Worm (Caenorhabditis elegans) whole organism, early embryonic: ENCODE data around the gene F54E2.9.

ENCODE experiments used
- B0310.2 ChIP-seq: sonication (generic microtip); optimal IDR thresholded peaks from 2 replicates; lab custom pipeline; 2016; ENCODE audit warnings: mild to moderate bottlenecking, missing genetic modification characterization, missing compliant biosample characterization
- F13C5.2 ChIP-seq: sonication (generic microtip); optimal IDR thresholded peaks from 2 replicates; lab custom pipeline; 2017; ENCODE audit warnings: mild to moderate bottlenecking, missing genetic modification characterization, inconsistent platforms, missing compliant biosample characterization
- aly-1 ChIP-seq: sonication (generic microtip); optimal IDR thresholded peaks from 2 replicates; lab custom pipeline; 2016; ENCODE audit warnings: missing genetic modification characterization, missing compliant biosample characterization
- ama-1 ChIP-seq: fragments of 150-350 bp; optimal IDR thresholded peaks from 2 replicates; lab custom pipeline; 2014
- ceh-13 ChIP-seq: fragments of 200-800 bp; sonication (Bioruptor generic); optimal IDR thresholded peaks from 2 replicates; lab custom pipeline; 2018; ENCODE audit warnings: mild to moderate bottlenecking, missing genetic modification characterization, missing compliant biosample characterization
- ceh-36 ChIP-seq: sonication (generic microtip); optimal IDR thresholded peaks from 2 replicates; lab custom pipeline; 2016; ENCODE audit warnings: missing genetic modification characterization, inconsistent platforms, missing compliant biosample characterization
- ets-7 ChIP-seq: sonication (generic microtip); optimal IDR thresholded peaks from 2 replicates; lab custom pipeline; 2016; ENCODE audit warnings: missing genotype, missing genetic modification characterization, missing compliant biosample characterization
- flt-1 ChIP-seq: fragments of 200-800 bp; sonication (Bioruptor generic); IDR thresholded peaks from 2 replicates; pipeline ENCODE4 v1.3.6; 2022; ENCODE audit warnings: missing genetic modification characterization, missing compliant biosample characterization
- hmbx-1 ChIP-seq: sonication (generic microtip); optimal IDR thresholded peaks from 2 replicates; lab custom pipeline; 2016; ENCODE audit warnings: mild to moderate bottlenecking, missing genetic modification characterization, missing compliant biosample characterization
- hmg-4 ChIP-seq: fragments of 200-800 bp; sonication (Bioruptor generic); optimal IDR thresholded peaks from 2 replicates; lab custom pipeline; 2018; ENCODE audit warnings: mild to moderate bottlenecking, missing genetic modification characterization, missing compliant biosample characterization
- hnd-1 ChIP-seq: sonication (generic microtip); optimal IDR thresholded peaks from 2 replicates; lab custom pipeline; 2016; ENCODE audit warnings: missing genetic modification characterization, missing compliant biosample characterization
- pes-1 ChIP-seq: fragments of 200-800 bp; sonication (Bioruptor generic); IDR thresholded peaks from 2 replicates; pipeline ENCODE4 v1.3.6; 2022; ENCODE audit warnings: missing genetic modification reagents, missing genetic modification characterization, missing compliant biosample characterization
- scrt-1 ChIP-seq: fragments of 200-800 bp; sonication (Bioruptor generic); IDR thresholded peaks from 2 replicates; pipeline ENCODE4 v1.3.6; 2022; ENCODE audit warnings: missing genetic modification characterization, missing compliant biosample characterization
- sea-1 ChIP-seq: fragments of 200-800 bp; sonication (Bioruptor generic); conservative IDR thresholded peaks from 2 replicates; pipeline ENCODE4 v1.3.6; 2022; ENCODE audit warnings: missing genetic modification characterization, missing compliant biosample characterization
- tbx-11 ChIP-seq: fragments of 200-800 bp; sonication (Bioruptor generic); IDR thresholded peaks from 2 replicates; pipeline ENCODE4 v1.3.6; 2022; ENCODE audit warnings: missing genetic modification characterization, missing compliant biosample characterization
- tbx-37 ChIP-seq: fragments of 200-800 bp; sonication (Bioruptor generic); conservative IDR thresholded peaks from 2 replicates; pipeline ENCODE4 v1.3.6; 2022; ENCODE audit warnings: missing genetic modification reagents, missing genetic modification characterization, missing compliant biosample characterization
- tra-4 ChIP-seq: sonication (generic microtip); optimal IDR thresholded peaks from 2 replicates; lab custom pipeline; 2017; ENCODE audit warnings: missing genetic modification characterization, missing compliant biosample characterization

F54E2.9 gene

DNA sequence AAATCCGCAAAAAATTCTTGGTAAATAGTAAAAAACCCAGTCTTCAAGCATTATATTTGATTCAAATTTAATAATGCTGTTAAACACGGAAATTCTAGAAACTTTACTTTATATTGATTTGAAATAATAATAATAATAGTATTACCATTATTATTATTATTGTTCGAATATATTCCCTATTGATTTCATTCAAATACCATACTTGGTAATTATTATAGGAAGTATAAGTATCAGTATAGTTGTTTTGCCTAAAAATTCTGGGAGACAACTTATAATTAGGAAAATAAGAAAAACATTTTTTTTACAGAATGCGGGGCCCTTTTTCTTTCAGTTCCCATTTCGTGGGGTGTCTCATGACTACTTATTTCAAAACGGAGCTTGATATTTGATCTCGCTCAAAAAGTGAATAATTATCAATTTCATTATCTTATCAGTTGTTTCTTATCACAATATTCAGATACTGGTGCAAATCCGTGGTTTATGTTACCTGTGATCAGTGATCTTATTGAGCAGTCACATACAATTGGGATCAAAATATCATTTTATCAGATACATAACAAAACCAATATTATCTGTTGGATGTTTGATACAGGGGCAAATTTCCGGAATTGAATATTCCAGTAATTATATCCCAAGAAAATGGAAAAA, 34.6 kb upstream of the F54E2.9 start, which contains the start of gene srj-49:
srj-49 (minus strand) TSS at position 51 of the 648 bp plus-strand sequence.
- TF ChIP-seq flt-1 (GFP tag; lab: Robert Waterston, UW) (no peak), ceh-13 (GFP tag; lab: Kevin White, UChicago) (no peak), tra-4 (tag; lab: Kevin White, UChicago) (no peak), sea-1 (GFP tag; lab: Robert Waterston, UW) (no peak), scrt-1 (no peak), aly-1 (tag; lab: Kevin White, UChicago) (no peak)

- no peak for TF ChIP-seq tra-4 (tag; lab: Kevin White, UChicago)
- TF ChIP-seq B0310.2 (tag; lab: Kevin White, UChicago), result no peak
- no peak for TF ChIP-seq ceh-13 (GFP tag; lab: Kevin White, UChicago)
- TF ChIP-seq tbx-11 (GFP tag; lab: Robert Waterston, UW), result no peak
- no peak for TF ChIP-seq ama-1
- TF ChIP-seq ets-7 (tag; lab: Kevin White, UChicago), result no peak
- no peak for TF ChIP-seq scrt-1
- TF ChIP-seq pes-1 (GFP tag; lab: Robert Waterston, UW), result no peak
- no peak for TF ChIP-seq sea-1 (GFP tag; lab: Robert Waterston, UW)
- TF ChIP-seq hnd-1 (tag; lab: Kevin White, UChicago), result no peak
- TF ChIP-seq aly-1 (tag; lab: Kevin White, UChicago), result no peak
Observed at ce11 chrV:2845771-2846170, 32.0 kb upstream of the F54E2.9 start, which contains the start of gene srj-44. Gene srj-44 (minus strand): TSS chrV:2845871.

DNA sequence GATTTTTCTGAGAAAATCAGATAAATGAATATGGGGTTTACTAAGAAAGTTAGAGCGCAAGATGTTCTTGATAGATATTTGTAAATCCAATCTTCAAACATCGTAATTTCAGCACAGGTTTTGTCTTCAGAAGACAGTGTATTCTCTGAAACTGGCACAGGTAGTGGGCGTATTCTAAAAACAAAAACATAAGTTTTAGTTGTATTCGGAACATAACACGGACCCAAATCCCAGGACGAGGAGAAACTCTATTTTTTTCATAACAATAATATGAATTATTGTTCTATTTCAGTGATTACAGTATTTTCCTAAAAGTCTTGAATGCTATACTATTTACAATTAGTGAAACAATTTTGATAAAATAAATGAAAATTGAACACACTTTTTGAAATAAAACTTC, 22.7 kb upstream of the F54E2.9 start, which contains the start of gene srj-45:
srj-45 (minus strand) TSS at position 101 of the 400 bp plus-strand sequence.
- TF ChIP-seq tbx-37 (GFP tag; lab: Robert Waterston, UW), result no peak

DNA sequence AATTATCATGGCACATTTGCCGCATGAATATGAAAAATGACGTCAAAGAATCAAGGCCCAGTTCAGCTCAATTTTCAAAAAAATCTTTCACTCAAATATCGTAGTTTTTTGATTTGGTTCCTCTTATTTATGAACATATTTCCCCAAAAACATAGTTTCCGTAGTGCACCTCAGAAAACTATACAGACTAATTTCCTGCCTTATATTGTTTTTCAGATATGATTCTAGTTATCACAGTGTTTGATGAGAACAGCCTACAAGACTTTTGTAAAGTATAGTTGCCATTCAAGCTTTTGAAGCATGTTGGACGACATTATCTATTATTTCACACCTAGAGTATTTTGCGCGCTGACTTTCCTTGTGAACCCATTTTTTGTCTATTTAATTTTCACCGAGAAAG, 18.9 kb upstream of the F54E2.9 start, which contains the start of gene srj-50:
srj-50 (plus strand) TSS at position 301 of the 400 bp plus-strand sequence.
- TF ChIP-seq aly-1 (tag; lab: Kevin White, UChicago) (no peak), ets-7 (tag; lab: Kevin White, UChicago) (no peak), ceh-36 (tag; lab: Kevin White, UChicago) (no peak), tbx-11 (GFP tag; lab: Robert Waterston, UW) (no peak), tra-4 (tag; lab: Kevin White, UChicago) (no peak), tbx-37 (GFP tag; lab: Robert Waterston, UW) (no peak), ceh-13 (GFP tag; lab: Kevin White, UChicago) (no peak), hmg-4 (GFP tag; lab: Kevin White, UChicago) (no peak), pes-1 (GFP tag; lab: Robert Waterston, UW) (no peak), sea-1 (GFP tag; lab: Robert Waterston, UW) (no peak), scrt-1 (no peak)

- TF ChIP-seq hnd-1 (tag; lab: Kevin White, UChicago) (no peak), aly-1 (tag; lab: Kevin White, UChicago) (no peak), B0310.2 (tag; lab: Kevin White, UChicago) (no peak), ets-7 (tag; lab: Kevin White, UChicago) (no peak), scrt-1 (no peak), F13C5.2 (tag; lab: Kevin White, UChicago) (no peak), tbx-37 (GFP tag; lab: Robert Waterston, UW) (no peak), tbx-11 (GFP tag; lab: Robert Waterston, UW) (no peak), flt-1 (GFP tag; lab: Robert Waterston, UW) (no peak), ceh-13 (GFP tag; lab: Kevin White, UChicago) (no peak), hmbx-1 (tag; lab: Kevin White, UChicago) (no peak), ceh-36 (tag; lab: Kevin White, UChicago) (no peak), sea-1 (GFP tag; lab: Robert Waterston, UW) (no peak), pes-1 (GFP tag; lab: Robert Waterston, UW) (no peak), ama-1 (no peak), tra-4 (tag; lab: Kevin White, UChicago) (no peak), hmg-4 (GFP tag; lab: Kevin White, UChicago) (no peak)
Observed at ce11 chrV:2830817-2831216, 17.0 kb upstream of the F54E2.9 start, which contains the start of gene srw-2. Gene srw-2 (plus strand): TSS chrV:2830878.

- no peak for TF ChIP-seq tbx-11 (GFP tag; lab: Robert Waterston, UW)
- TF ChIP-seq tra-4 (tag; lab: Kevin White, UChicago), result no peak
- no peak for TF ChIP-seq aly-1 (tag; lab: Kevin White, UChicago)
- no peak for TF ChIP-seq sea-1 (GFP tag; lab: Robert Waterston, UW)
- no peak for TF ChIP-seq ets-7 (tag; lab: Kevin White, UChicago)
- no peak for TF ChIP-seq F13C5.2 (tag; lab: Kevin White, UChicago)
- TF ChIP-seq hmbx-1 (tag; lab: Kevin White, UChicago), result no peak
- TF ChIP-seq ceh-36 (tag; lab: Kevin White, UChicago), result no peak
- TF ChIP-seq pes-1 (GFP tag; lab: Robert Waterston, UW), result no peak
- no peak for TF ChIP-seq flt-1 (GFP tag; lab: Robert Waterston, UW)
- TF ChIP-seq ama-1, result no peak
- TF ChIP-seq tbx-37 (GFP tag; lab: Robert Waterston, UW), result no peak
- no peak for TF ChIP-seq scrt-1
- no peak for TF ChIP-seq hmg-4 (GFP tag; lab: Kevin White, UChicago)
- TF ChIP-seq ceh-13 (GFP tag; lab: Kevin White, UChicago), result no peak
- TF ChIP-seq B0310.2 (tag; lab: Kevin White, UChicago), result no peak
- TF ChIP-seq hnd-1 (tag; lab: Kevin White, UChicago), result no peak
Observed at ce11 chrV:2826815-2827214, 13.0 kb upstream of the F54E2.9 start, which contains the start of gene T03D3.5. Gene T03D3.5 (minus strand): TSS chrV:2826835.

DNA sequence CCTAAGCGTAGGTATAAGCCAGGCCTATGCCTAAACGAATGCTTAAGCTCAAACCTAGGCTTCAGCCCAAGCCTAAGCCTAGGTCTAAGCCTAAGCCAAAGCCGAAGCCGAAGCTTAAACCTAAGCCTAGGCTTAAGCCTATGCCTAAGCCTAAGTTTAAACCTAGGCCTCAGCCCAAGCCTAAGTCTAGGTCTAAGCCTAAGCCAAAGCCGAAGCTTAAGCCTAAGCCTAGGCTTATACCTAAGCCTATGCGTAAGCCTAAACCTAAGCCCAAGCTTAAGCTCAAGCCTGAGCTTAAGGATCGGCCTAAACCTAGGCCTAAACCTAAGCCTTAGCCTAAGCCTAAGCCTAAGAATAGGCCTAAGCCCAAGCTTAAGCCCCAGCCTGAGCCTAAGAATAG, 12.2 kb upstream of the F54E2.9 start:
- no peak for TF ChIP-seq hmg-4 (GFP tag; lab: Kevin White, UChicago)
- TF ChIP-seq ceh-36 (tag; lab: Kevin White, UChicago), result peak; percentile 88
